Fruit fly (Drosophila melanogaster) S2 (cell line): ENCODE measurements around the gene CG2202.

ENCODE experiments used
- CG8478 ChIP-seq: fragments of >200 bp; optimal IDR thresholded peaks from 2 replicates; lab custom pipeline; 2018
- CTCF ChIP-seq, 2 experiments: fragments of >200 bp; optimal IDR thresholded peaks; 2 replicates each; lab custom pipeline; 2018

CG2202 gene

DNA sequence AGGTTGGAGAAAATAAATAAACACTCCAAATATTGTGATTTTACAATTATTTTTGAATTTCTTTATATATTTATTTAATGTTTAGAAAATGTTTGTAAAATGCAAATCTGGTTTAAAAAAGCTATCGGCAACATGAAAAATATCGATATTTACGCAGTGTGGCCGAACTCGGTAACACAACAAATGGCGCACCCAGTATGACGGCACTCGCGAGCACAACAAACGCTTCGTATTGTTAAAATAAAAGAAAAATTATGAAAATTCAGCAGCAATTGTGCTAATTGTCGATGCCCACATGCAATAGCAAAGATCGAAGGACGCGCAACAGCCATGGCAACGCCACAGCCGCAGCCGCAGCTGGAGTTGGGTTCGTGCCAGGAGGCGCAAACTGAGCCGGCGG lies at the start of gene CG2202:
Gene CG2202 (plus strand): TSS at position 193 of the 400 bp plus-strand sequence.
- TF ChIP-seq CTCF (optimal IDR thresholded peaks at IDR 0.05; lab: Kevin White, UChicago) = no peak
- TF ChIP-seq CG8478 (lab: Kevin White, UChicago) = no peak

- TF ChIP-seq CTCF (optimal IDR thresholded peaks at IDR 0.05; lab: Kevin White, UChicago) (no peak), CG8478 (lab: Kevin White, UChicago) (no peak)
Measured at dm6 chrX:10801033-10801432, 47.5 kb upstream of the CG2202 start.

- TF ChIP-seq CG8478 (lab: Kevin White, UChicago) = no peak
Measured at dm6 chrX:10801827-10802456, 46.6 kb upstream of the CG2202 start.

DNA sequence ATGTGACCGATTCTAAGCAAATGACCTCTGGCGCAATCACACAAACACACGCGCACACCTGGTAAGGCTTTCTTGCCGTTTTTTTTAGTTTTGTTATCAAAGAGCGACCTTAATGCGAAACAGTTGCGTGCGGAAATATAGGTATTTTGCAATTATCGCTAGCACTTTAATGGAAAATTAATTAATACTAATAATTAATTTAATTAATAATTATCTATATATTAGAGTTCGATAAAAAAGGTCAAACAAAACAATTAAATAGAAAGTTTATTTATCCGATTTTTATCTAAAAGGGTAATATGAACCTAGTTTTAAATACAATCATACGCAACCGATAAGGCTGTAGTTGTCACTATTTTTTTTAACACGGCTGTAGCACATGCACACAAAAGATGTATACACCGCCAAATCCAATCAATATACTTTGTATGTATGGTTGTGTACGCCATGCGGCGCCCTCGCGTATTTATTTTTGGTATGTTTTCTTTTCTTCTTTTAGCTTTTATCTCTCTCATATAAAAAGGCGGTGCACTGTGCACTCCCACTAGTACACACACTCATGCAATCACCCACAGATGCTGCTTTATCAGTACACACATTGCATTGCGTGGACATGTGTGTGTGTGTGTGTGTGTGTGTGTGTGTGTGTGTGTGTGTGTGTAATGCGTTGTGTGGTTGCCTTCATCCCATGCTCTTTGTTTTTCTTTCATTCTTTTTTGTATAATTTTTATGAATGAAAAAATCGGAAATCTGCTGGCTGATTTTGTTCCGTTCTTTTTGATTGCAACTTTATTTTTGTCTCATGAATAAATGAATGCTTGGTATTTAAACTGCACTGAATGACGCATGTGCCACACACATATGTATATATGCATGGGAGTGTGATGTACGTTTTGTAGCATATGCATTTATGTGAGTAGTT lies 45.8 kb upstream of the CG2202 start:
- TF ChIP-seq CTCF (optimal IDR thresholded peaks at IDR 0.05; lab: Kevin White, UChicago) (no peak), CG8478 (lab: Kevin White, UChicago) (no peak)

DNA sequence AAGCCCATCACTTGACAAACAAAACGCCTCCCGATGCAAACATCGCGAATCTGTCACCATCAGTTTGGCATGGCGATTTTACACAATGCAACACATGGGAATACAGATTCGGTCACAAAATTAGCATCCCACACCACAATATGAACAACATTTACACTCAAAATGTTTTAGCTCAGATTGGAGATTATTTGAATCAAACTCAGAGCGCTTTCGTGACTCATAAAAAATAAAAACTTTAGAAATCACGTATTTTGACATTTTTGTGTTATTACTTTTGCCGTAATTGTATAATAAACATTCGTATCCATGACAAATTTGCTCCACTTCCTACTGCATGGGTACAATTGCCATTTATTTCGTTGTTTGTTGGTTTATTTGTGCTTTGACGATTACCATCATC lies 44.5 kb upstream of the CG2202 start:
- TF ChIP-seq CTCF (optimal IDR thresholded peaks at IDR 0.05; lab: Kevin White, UChicago) (no peak), CG8478 (lab: Kevin White, UChicago) (no peak)

DNA sequence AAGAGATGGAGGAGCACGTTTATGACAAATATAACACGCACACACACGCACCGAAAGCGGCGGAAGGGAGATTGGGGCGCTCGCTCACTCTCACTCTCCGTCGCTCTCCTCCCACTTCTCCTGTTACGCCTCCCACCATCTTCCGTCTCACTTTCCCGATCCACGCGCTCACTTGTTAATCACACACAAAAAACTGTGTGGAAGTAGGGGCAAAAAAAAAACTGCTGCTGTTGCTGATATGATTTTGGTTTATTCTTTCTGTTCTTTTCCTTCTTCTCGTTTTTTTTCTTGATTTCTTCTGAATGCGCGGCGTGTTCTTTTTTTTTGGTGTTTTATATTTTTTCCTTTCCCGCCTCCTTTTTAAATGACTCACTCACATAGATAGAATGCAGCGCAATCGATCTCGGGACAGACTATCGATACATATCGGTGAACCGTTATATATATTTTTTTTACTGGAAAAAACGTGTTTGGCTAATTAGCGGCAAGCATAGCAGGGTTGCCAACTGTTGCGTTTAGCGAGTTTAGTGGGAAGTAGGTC lies 42.8 kb upstream of the CG2202 start:
- TF ChIP-seq CG8478 (lab: Kevin White, UChicago) (no peak), CTCF (optimal IDR thresholded peaks at IDR 0.05; lab: Kevin White, UChicago) (no peak)

- TF ChIP-seq CG8478 (lab: Kevin White, UChicago) (no peak), CTCF (optimal IDR thresholded peaks at IDR 0.05; lab: Kevin White, UChicago) (no peak)
Measured at dm6 chrX:10806718-10807412, 41.7 kb upstream of the CG2202 start.

- TF ChIP-seq CTCF (optimal IDR thresholded peaks at IDR 0.05; lab: Kevin White, UChicago) = no peak
- TF ChIP-seq CG8478 (lab: Kevin White, UChicago) = no peak
Measured at dm6 chrX:10808684-10809083, 39.9 kb upstream of the CG2202 start.

DNA sequence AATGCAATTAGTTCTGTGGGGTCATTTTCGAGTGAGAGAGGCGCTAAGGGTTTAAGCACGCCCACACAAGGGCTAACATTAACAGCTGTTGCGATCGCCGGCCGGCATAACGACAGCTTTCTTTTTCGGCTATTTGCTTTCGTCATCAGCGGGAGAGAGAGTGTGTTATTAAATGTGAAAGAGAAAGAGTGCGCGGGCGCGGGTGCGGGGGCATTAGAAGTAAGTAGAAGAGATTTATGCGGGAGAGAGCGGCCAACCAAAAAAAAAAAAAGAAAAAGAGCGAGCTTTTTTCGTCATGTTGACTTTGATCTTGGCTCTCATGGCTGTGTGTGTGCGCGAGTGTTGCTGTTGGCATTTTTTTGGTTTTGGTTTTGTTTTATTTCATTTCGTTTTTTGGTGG lies 34.4 kb upstream of the CG2202 start:
- no peak for TF ChIP-seq CG8478 (lab: Kevin White, UChicago)
- no peak for TF ChIP-seq CTCF (optimal IDR thresholded peaks at IDR 0.05; lab: Kevin White, UChicago)

DNA sequence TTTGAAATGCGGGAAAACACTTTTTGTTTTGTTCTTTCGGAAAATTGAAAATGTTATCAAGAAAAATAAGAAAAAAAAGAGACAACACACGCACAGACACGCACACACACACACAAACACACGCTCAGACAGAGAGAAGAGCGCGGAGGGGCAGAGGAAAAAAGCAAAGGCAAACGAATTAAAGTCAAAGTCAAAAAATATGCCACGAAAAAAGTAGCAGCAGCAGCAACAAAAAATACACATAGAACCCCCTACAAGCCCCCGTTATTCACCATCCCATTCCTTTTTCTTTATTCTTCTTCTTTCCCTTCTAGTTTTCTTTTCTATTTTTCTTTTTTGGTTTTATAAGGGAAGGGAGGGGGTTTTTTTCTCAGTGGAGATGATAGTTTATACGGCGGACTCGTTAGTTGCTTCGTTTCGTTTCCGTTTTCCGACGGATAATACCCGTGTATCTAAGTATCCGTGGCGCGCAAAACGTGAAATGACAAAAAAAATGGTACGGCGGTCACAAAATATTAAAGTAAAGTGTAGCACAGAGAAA lies 33.7 kb upstream of the CG2202 start:
- no peak for TF ChIP-seq CG8478 (lab: Kevin White, UChicago)
- no peak for TF ChIP-seq CTCF (optimal IDR thresholded peaks at IDR 0.05; lab: Kevin White, UChicago)

DNA sequence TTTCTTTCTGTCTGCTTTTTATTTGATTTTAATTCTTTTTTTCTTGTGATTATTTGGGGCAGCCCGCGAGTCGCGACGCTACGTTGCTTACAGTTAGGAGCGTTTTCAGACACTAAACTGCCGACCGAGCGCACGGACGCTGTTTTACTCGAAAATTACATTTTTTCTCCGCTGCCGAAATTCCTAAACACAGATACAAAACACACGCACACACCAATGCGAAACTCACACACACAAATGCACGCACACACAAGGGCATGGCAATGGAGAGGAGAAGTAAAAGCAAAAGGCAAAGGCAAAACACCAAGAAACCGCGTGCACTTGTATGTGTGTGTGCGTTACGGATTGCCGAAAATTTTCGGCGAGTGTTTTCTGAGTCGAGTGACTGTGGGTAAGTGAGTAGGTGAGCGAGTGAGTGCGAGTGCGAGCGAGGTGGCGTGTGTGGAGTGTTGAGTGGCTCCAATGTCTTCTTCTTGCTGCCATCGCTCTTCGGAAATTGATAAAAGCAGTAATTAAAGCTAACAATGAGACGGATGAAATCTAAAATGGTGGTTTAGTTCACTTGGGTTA lies 33.0 kb upstream of the CG2202 start:
- TF ChIP-seq CG8478 (lab: Kevin White, UChicago) (no peak), CTCF (optimal IDR thresholded peaks at IDR 0.05; lab: Kevin White, UChicago) (no peak)

- no peak for TF ChIP-seq CG8478 (lab: Kevin White, UChicago)
- no peak for TF ChIP-seq CTCF (optimal IDR thresholded peaks at IDR 0.05; lab: Kevin White, UChicago)
Measured at dm6 chrX:10816856-10817255, 31.7 kb upstream of the CG2202 start.

DNA sequence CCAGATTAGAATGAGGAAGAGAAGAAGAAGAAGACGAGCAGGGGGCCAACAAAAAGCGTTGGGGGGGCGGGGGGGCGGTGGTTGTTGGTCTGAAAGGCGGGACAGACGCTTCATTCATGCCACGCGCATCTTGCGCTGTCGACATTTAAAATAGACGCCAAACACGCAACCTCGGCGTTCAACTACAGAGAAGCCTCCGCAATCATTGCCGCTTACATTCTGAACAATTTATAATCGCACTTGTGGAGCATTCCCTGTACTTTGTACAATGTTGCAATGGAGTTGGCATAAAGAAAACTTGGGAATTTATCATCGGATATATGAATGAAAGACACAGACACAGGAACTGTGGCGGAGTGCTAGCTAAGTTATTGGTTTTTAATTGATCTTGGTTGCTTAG lies 27.8 kb upstream of the CG2202 start:
- no peak for TF ChIP-seq CG8478 (lab: Kevin White, UChicago)

dm6 chrX:10822096-10822495 lies 26.5 kb upstream of the CG2202 start:
- no peak for TF ChIP-seq CG8478 (lab: Kevin White, UChicago)
- no peak for TF ChIP-seq CTCF (optimal IDR thresholded peaks at IDR 0.05; lab: Kevin White, UChicago)
